Worm (Caenorhabditis elegans): Measurements from ENCODE around the gene dhs-15.

The dhs-15 gene

ce11 chrV:2803258-2803657 lies 33.6 kb upstream of the dhs-15 start:
- TF ChIP-seq sptf-1 (tag; optimal IDR thresholded peaks at IDR 0.05): no peak
- TF ChIP-seq mls-2 (tag; optimal IDR thresholded peaks at IDR 0.05): no peak
- no peak for TF ChIP-seq blmp-1 (tag; optimal IDR thresholded peaks at IDR 0.05)
- TF ChIP-seq zip-8 (tag; optimal IDR thresholded peaks at IDR 0.05): no peak
- no peak for TF ChIP-seq cnd-1 (tag; optimal IDR thresholded peaks at IDR 0.05)
- TF ChIP-seq lin-32 (GFP tag; optimal IDR thresholded peaks at IDR 0.05): no peak
- TF ChIP-seq mab-5 (tag; optimal IDR thresholded peaks at IDR 0.05): no peak
- TF ChIP-seq unc-120 (tag; optimal IDR thresholded peaks at IDR 0.05; ENCODE audit: poor library complexity, severe bottlenecking): peak; percentile 53

- no peak for TF ChIP-seq nhr-2 (tag; optimal IDR thresholded peaks at IDR 0.05)
- peak; percentile 13 for TF ChIP-seq zip-8 (tag; optimal IDR thresholded peaks at IDR 0.05)
- TF ChIP-seq hlh-1 (tag; optimal IDR thresholded peaks at IDR 0.05): peak; percentile 48
- no peak for TF ChIP-seq ham-2 (GFP tag; optimal IDR thresholded peaks at IDR 0.05)
Measured at ce11 chrV:2801955-2802354, 32.3 kb upstream of the dhs-15 start.

- no peak for TF ChIP-seq tbx-8 (GFP tag; optimal IDR thresholded peaks at IDR 0.05)
- no peak for TF ChIP-seq ham-2 (GFP tag; optimal IDR thresholded peaks at IDR 0.05)
- no peak for TF ChIP-seq ceh-43 (GFP tag; optimal IDR thresholded peaks at IDR 0.05)
- no peak for TF ChIP-seq sem-2 (GFP tag; optimal IDR thresholded peaks at IDR 0.05)
- TF ChIP-seq lin-32 (GFP tag; optimal IDR thresholded peaks at IDR 0.05): no peak
- TF ChIP-seq ztf-11 (tag; optimal IDR thresholded peaks at IDR 0.05): no peak
- TF ChIP-seq blmp-1 (tag; optimal IDR thresholded peaks at IDR 0.05): no peak
- no peak for TF ChIP-seq elt-3 (tag; optimal IDR thresholded peaks at IDR 0.05)
- TF ChIP-seq nhr-76 (tag; optimal IDR thresholded peaks at IDR 0.05): no peak
- TF ChIP-seq cnd-1 (tag; optimal IDR thresholded peaks at IDR 0.05): no peak
Measured at ce11 chrV:2800676-2801075, 31.0 kb upstream of the dhs-15 start.

ce11 chrV:2799172-2799869 lies 29.7 kb upstream of the dhs-15 start:
- TF ChIP-seq ham-2 (GFP tag; optimal IDR thresholded peaks at IDR 0.05) (no peak), ces-1 (GFP tag; optimal IDR thresholded peaks at IDR 0.05) (no peak), mls-2 (tag; optimal IDR thresholded peaks at IDR 0.05) (no peak), sptf-1 (tag; optimal IDR thresholded peaks at IDR 0.05) (no peak), nhr-28 (tag; optimal IDR thresholded peaks at IDR 0.05) (no peak), mep-1 (tag; optimal IDR thresholded peaks at IDR 0.05) (no peak), ztf-11 (tag; optimal IDR thresholded peaks at IDR 0.05) (no peak), lsy-2 (tag; optimal IDR thresholded peaks at IDR 0.05) (no peak), bed-3 (GFP tag; optimal IDR thresholded peaks at IDR 0.05) (no peak), unc-62 (GFP tag; optimal IDR thresholded peaks at IDR 0.05) (no peak), nhr-76 (tag; optimal IDR thresholded peaks at IDR 0.05) (no peak), pha-4 (tag; optimal IDR thresholded peaks at IDR 0.05) (no peak), elt-3 (tag; optimal IDR thresholded peaks at IDR 0.05) (no peak), M03D4.4 (tag; optimal IDR thresholded peaks at IDR 0.05) (no peak)

ce11 chrV:2795998-2796397 lies 26.3 kb upstream of the dhs-15 start, which contains the start of gene F54E2.2:
F54E2.2 (plus strand) TSS chrV:2796298.
- no peak for TF ChIP-seq pha-4 (tag; optimal IDR thresholded peaks at IDR 0.05)
- no peak for TF ChIP-seq lin-32 (GFP tag; optimal IDR thresholded peaks at IDR 0.05)
- TF ChIP-seq nhr-237 (tag; optimal IDR thresholded peaks at IDR 0.05): no peak
- TF ChIP-seq snpc-4 (tag; optimal IDR thresholded peaks at IDR 0.05): no peak
- TF ChIP-seq unc-39 (tag; optimal IDR thresholded peaks at IDR 0.05): no peak
- TF ChIP-seq nhr-76 (tag; optimal IDR thresholded peaks at IDR 0.05): no peak
- TF ChIP-seq ceh-43 (GFP tag; optimal IDR thresholded peaks at IDR 0.05): no peak
- no peak for TF ChIP-seq flh-1 (GFP tag; optimal IDR thresholded peaks at IDR 0.05)
- TF ChIP-seq blmp-1 (tag; optimal IDR thresholded peaks at IDR 0.05): no peak
- TF ChIP-seq cnd-1 (tag; optimal IDR thresholded peaks at IDR 0.05): no peak
- TF ChIP-seq ztf-11 (tag; optimal IDR thresholded peaks at IDR 0.05): no peak

- TF ChIP-seq pha-4 (tag; optimal IDR thresholded peaks at IDR 0.05): no peak
- TF ChIP-seq sptf-1 (tag; optimal IDR thresholded peaks at IDR 0.05): no peak
- TF ChIP-seq ztf-11 (tag; optimal IDR thresholded peaks at IDR 0.05): no peak
- no peak for TF ChIP-seq mab-5 (tag; optimal IDR thresholded peaks at IDR 0.05)
- TF ChIP-seq ceh-39 (tag; optimal IDR thresholded peaks at IDR 0.05): no peak
- no peak for TF ChIP-seq unc-120 (tag; optimal IDR thresholded peaks at IDR 0.05; ENCODE audit: poor library complexity, severe bottlenecking)
- no peak for TF ChIP-seq elt-1 (tag; optimal IDR thresholded peaks at IDR 0.05; ENCODE audit: borderline replicate concordance, insufficient read depth)
Measured at ce11 chrV:2792958-2793357, 23.3 kb upstream of the dhs-15 start.

All from whole organism, mixed stage, embryonic.